Fruit fly (Drosophila melanogaster) whole organism, pupa: ENCODE data around the gene CROT.
A peak's percentile ranks its signal among the peaks of the same experiment; 100 is the strongest.

ENCODE experiments used
- CG10348 ChIP-seq: fragments of 200-800 bp; sonication (Bioruptor generic); IDR thresholded peaks from 2 replicates; pipeline ENCODE4 v1.3.6; 2022; ENCODE audit warnings: missing biosample characterization, missing genetic modification characterization
- CG12605 ChIP-seq: fragments of 200-800 bp; sonication (Bioruptor generic); IDR thresholded peaks from 2 replicates; pipeline ENCODE4 v1.3.6; 2022; ENCODE audit warnings: missing biosample characterization, missing genetic modification characterization
- CG13204 ChIP-seq: fragments of 200-800 bp; sonication (Bioruptor generic); optimal IDR thresholded peaks from 2 replicates; lab custom pipeline; 2018; ENCODE audit warnings: missing biosample characterization, mild to moderate bottlenecking, missing genetic modification characterization, moderate library complexity
- CG14655 ChIP-seq: fragments of 200-800 bp; sonication (Bioruptor generic); optimal IDR thresholded peaks from 3 replicates; lab custom pipeline; 2017; ENCODE audit warnings: mild to moderate bottlenecking, missing biosample characterization, missing genetic modification reagents, missing genetic modification characterization
- CG15710 ChIP-seq: fragments of 200-800 bp; sonication (Bioruptor generic); optimal IDR thresholded peaks from 2 replicates; lab custom pipeline; 2018; ENCODE audit warnings: missing biosample characterization, mild to moderate bottlenecking, missing genetic modification characterization, moderate library complexity
- CG17806 ChIP-seq: fragments of 200-800 bp; sonication (Bioruptor generic); optimal IDR thresholded peaks from 2 replicates; lab custom pipeline; 2018; ENCODE audit warnings: missing biosample characterization, mild to moderate bottlenecking, missing genetic modification characterization, moderate library complexity
- CG32121 ChIP-seq: fragments of 200-800 bp; sonication (Bioruptor generic); IDR thresholded peaks from 2 replicates; pipeline ENCODE4 v1.3.6; 2022; ENCODE audit warnings: missing biosample characterization, missing genetic modification characterization
- CG34367 ChIP-seq: fragments of 200-800 bp; sonication (Bioruptor generic); optimal IDR thresholded peaks from 2 replicates; lab custom pipeline; 2018; ENCODE audit warnings: missing biosample characterization, mild to moderate bottlenecking, missing genetic modification characterization
- CG4496 ChIP-seq: fragments of 200-800 bp; sonication (Bioruptor generic); IDR thresholded peaks from 3 replicates; pipeline ENCODE4 v1.3.6; 2022; ENCODE audit warnings: missing biosample characterization, missing genetic modification characterization
- CG8159 ChIP-seq: fragments of 200-800 bp; sonication (Bioruptor generic); optimal IDR thresholded peaks from 3 replicates; lab custom pipeline; 2018; ENCODE audit warnings: missing biosample characterization, mild to moderate bottlenecking, missing genetic modification characterization, moderate library complexity
- CG8301 ChIP-seq: fragments of 200-800 bp; sonication (Bioruptor generic); optimal IDR thresholded peaks from 2 replicates; lab custom pipeline; 2018; ENCODE audit warnings: missing biosample characterization, mild to moderate bottlenecking, missing genetic modification characterization
- CG9948 ChIP-seq: fragments of 200-800 bp; sonication (Bioruptor generic); optimal IDR thresholded peaks from 2 replicates; lab custom pipeline; 2018; ENCODE audit warnings: missing biosample characterization, mild to moderate bottlenecking, missing genetic modification characterization, moderate library complexity
- D1 ChIP-seq: fragments of 200-800 bp; sonication (Bioruptor generic); optimal IDR thresholded peaks from 2 replicates; lab custom pipeline; 2018; ENCODE audit warnings: missing biosample characterization, mild to moderate bottlenecking, missing genetic modification characterization, moderate library complexity
- EcR ChIP-seq: fragments of 200-800 bp; sonication (Bioruptor generic); optimal IDR thresholded peaks from 3 replicates; lab custom pipeline; 2019; ENCODE audit warnings: missing biosample characterization, missing genetic modification characterization, mild to moderate bottlenecking, moderate library complexity, missing genetic modification reagents
- Ets98B ChIP-seq: fragments of 200-800 bp; sonication (Bioruptor generic); IDR thresholded peaks from 2 replicates; pipeline ENCODE4 v1.3.6; 2022; ENCODE audit warnings: missing biosample characterization, missing genetic modification characterization
- Pif1A ChIP-seq: fragments of 200-800 bp; sonication (Bioruptor generic); optimal IDR thresholded peaks from 3 replicates; lab custom pipeline; 2016; ENCODE audit warnings: missing biosample characterization, missing genetic modification characterization
- Pif1B ChIP-seq: fragments of 200-800 bp; sonication (Bioruptor generic); optimal IDR thresholded peaks from 3 replicates; lab custom pipeline; 2016; ENCODE audit warnings: missing biosample characterization, missing genetic modification characterization
- Snoo ChIP-seq: fragments of 200-800 bp; sonication (Bioruptor generic); optimal IDR thresholded peaks from 3 replicates; lab custom pipeline; 2017; ENCODE audit warnings: missing biosample characterization, mild to moderate bottlenecking, missing genetic modification characterization, inconsistent platforms
- fd96Ca ChIP-seq: fragments of 200-800 bp; sonication (Bioruptor generic); IDR thresholded peaks from 3 replicates; pipeline ENCODE4 v1.3.6; 2022; ENCODE audit warnings: missing biosample characterization, missing genetic modification characterization
- gl ChIP-seq: fragments of 200-800 bp; sonication (Bioruptor generic); optimal IDR thresholded peaks from 2 replicates; lab custom pipeline; 2018; ENCODE audit warnings: missing biosample characterization, mild to moderate bottlenecking, missing genetic modification characterization
- rn ChIP-seq: fragments of 200-800 bp; sonication (Bioruptor generic); IDR thresholded peaks from 2 replicates; pipeline ENCODE4 v1.3.6; 2022; ENCODE audit warnings: missing biosample characterization, missing genetic modification characterization

The CROT gene

DNA sequence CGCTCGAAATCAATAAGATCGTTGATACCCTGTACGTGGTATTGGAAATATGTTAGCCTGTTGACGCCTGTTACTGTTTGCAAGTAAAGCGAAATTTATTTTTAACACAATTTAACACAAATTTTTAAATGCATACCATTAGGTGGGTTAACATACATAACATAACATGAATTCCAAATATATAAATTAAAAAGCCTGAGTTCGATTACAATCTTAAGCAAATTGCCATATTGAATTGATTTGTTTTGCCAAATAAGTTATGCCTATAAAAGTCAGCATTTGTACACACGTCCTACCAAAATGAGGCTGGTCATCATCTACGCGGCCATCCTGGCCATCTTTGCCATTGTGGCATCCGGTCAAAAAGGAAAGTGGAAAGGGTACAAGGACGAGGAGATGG, 12.5 kb downstream of the CROT start, which contains the start of gene CG43319:
Gene CG43319 (plus strand): TSS at position 301 of the 400 bp plus-strand sequence.
- TF ChIP-seq CG8159 (no peak), gl (tag; lab: Kevin White, UChicago) (no peak), CG13204 (GFP tag; lab: Kevin White, UChicago) (no peak), Snoo (tag; lab: Kevin White, UChicago) (no peak), CG17806 (tag; lab: Kevin White, UChicago) (no peak), CG32121 (GFP tag; lab: Robert Waterston, UW) (no peak), CG10348 (GFP tag; lab: Robert Waterston, UW) (no peak), Pif1A (GFP tag; lab: Kevin White, UChicago) (no peak), CG14655 (no peak), rn (GFP tag; lab: Robert Waterston, UW) (no peak), Pif1B (GFP tag; lab: Kevin White, UChicago) (no peak), CG8301 (tag; lab: Kevin White, UChicago) (no peak), CG34367 (tag; lab: Kevin White, UChicago) (no peak), CG4496 (GFP tag; lab: Robert Waterston, UW) (no peak), Ets98B (no peak), EcR (GFP tag; lab: Kevin White, UChicago) (no peak), CG12605 (GFP tag; lab: Robert Waterston, UW) (no peak), D1 (tag; lab: Kevin White, UChicago) (no peak), CG9948 (no peak)

DNA sequence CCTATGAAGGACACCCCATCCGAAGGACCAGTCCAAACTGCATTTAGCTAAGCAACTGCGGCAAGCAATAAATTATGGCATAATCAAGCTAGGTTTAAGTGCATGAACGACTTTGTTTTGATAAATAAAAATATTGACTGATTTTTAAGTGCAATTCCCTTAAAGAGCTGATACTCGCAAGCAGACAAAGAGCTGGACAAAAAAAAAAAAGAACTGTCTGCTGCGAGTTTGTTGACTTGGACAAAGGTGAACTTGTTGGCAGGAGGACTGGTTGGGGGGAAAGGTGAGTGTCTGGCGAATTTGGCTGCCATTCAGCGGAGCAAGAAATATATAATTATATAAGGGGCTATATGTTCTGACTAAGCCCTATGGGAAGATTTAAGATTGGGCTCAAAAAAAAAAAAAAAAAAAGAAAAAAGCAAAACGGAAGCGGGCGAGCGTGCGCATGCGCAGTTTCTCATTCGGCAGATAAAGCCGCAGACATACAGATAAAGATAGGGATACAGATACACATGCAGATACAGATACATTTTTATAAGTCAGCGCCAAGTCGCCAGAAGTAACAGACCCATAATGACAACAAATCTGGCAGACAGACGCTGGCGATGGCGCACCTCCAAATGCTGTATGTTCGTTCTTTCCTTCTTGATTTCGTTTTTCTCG, 13.8 kb downstream of the CROT start:
- TF ChIP-seq EcR (GFP tag; lab: Kevin White, UChicago) (peak; percentile 85), CG13204 (GFP tag; lab: Kevin White, UChicago) (peak; percentile 52), CG4496 (GFP tag; lab: Robert Waterston, UW) (no peak)

dm6 chr3R:27688034-27688433, 18.5 kb downstream of the CROT start, which contains the start of gene CG31055:
TSS of gene CG31055 (minus strand) at chr3R:27688134.
- TF ChIP-seq gl (tag; lab: Kevin White, UChicago) (no peak), CG8159 (no peak), fd96Ca (GFP tag; lab: Robert Waterston, UW) (no peak), CG10348 (GFP tag; lab: Robert Waterston, UW) (no peak), CG32121 (GFP tag; lab: Robert Waterston, UW) (no peak), CG15710 (tag; lab: Kevin White, UChicago) (no peak), CG13204 (GFP tag; lab: Kevin White, UChicago) (no peak), CG14655 (no peak), Snoo (tag; lab: Kevin White, UChicago) (no peak), EcR (GFP tag; lab: Kevin White, UChicago) (no peak), CG34367 (tag; lab: Kevin White, UChicago) (no peak), Pif1B (GFP tag; lab: Kevin White, UChicago) (no peak), D1 (tag; lab: Kevin White, UChicago) (no peak), rn (GFP tag; lab: Robert Waterston, UW) (no peak)

DNA sequence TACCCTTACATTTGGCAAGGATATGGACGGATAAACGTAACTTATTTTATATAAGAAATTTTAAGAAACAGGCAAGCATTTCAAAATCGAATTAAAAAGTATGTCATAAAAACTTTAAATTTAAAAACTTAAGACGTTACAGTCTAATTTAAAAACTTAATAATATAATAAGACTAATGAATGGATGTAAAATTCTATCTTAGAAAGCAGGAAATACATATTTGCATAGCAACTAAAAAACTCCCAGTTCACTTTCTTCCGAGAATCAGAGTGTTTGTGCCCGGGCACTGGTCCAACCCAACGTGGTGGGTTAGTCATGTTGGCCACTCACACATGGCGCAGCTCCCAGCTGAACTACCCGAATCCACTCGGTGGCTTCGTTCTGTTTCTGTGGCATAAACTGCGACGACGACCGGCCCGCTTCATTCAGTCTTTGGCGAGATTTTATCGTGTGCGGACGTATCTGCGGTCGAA, 21.0 kb downstream of the CROT start, which contains the start of gene CG12880:
Gene CG12880 (plus strand): TSS at position 424 of the 474 bp plus-strand sequence.
- TF ChIP-seq Pif1A (GFP tag; lab: Kevin White, UChicago) (peak; percentile 22), CG4496 (GFP tag; lab: Robert Waterston, UW) (no peak; the same call in 2 of the 3 replicates), Pif1B (GFP tag; lab: Kevin White, UChicago) (peak; percentile 35), CG9948 (peak; percentile 21), CG8301 (tag; lab: Kevin White, UChicago) (peak; percentile 40), EcR (GFP tag; lab: Kevin White, UChicago) (no peak), CG15710 (tag; lab: Kevin White, UChicago) (peak; percentile 42), CG8159 (peak; percentile 57), CG17806 (tag; lab: Kevin White, UChicago) (no peak), CG14655 (peak; percentile 72), Ets98B (no peak), CG32121 (GFP tag; lab: Robert Waterston, UW) (no peak), CG13204 (GFP tag; lab: Kevin White, UChicago) (no peak)
- TF ChIP-seq, all 21 proteins: peak for 7

dm6 chr3R:27685074-27685473, 21.5 kb downstream of the CROT start:
- TF ChIP-seq gl (tag; lab: Kevin White, UChicago) = no peak
- no peak for TF ChIP-seq Pif1A (GFP tag; lab: Kevin White, UChicago)
- TF ChIP-seq CG15710 (tag; lab: Kevin White, UChicago) = no peak
- peak; percentile 77 for TF ChIP-seq CG13204 (GFP tag; lab: Kevin White, UChicago)
- no peak for TF ChIP-seq CG17806 (tag; lab: Kevin White, UChicago)
- TF ChIP-seq CG12605 (GFP tag; lab: Robert Waterston, UW) = no peak
- TF ChIP-seq CG32121 (GFP tag; lab: Robert Waterston, UW) = no peak
- TF ChIP-seq EcR (GFP tag; lab: Kevin White, UChicago) = peak; percentile 20
- no peak for TF ChIP-seq CG10348 (GFP tag; lab: Robert Waterston, UW)
- no peak for TF ChIP-seq Pif1B (GFP tag; lab: Kevin White, UChicago)
- no peak for TF ChIP-seq CG4496 (GFP tag; lab: Robert Waterston, UW)
- 0 out of 2 replicates have a peak, but pooled peaks have one; percentile 6 for TF ChIP-seq Ets98B
- no peak for TF ChIP-seq D1 (tag; lab: Kevin White, UChicago)
- no peak for TF ChIP-seq CG9948
